Worm (Caenorhabditis elegans): Measurements from ENCODE around the gene F11G11.4.

ce11 chrII:4822610-4823009 lies 37.8 kb upstream of the F11G11.4 start:
- TF ChIP-seq elt-3 (tag; optimal IDR thresholded peaks at IDR 0.05) (no peak), unc-62 (GFP tag; optimal IDR thresholded peaks at IDR 0.05) (no peak), unc-39 (tag; optimal IDR thresholded peaks at IDR 0.05) (no peak), nhr-12 (tag; optimal IDR thresholded peaks at IDR 0.05) (no peak), mep-1 (tag; optimal IDR thresholded peaks at IDR 0.05) (no peak), nhr-28 (tag; optimal IDR thresholded peaks at IDR 0.05) (no peak), nhr-237 (tag; optimal IDR thresholded peaks at IDR 0.05) (no peak), snpc-4 (tag; optimal IDR thresholded peaks at IDR 0.05) (no peak)

Data from whole organism, mixed stage, embryonic.